Fruit fly (Drosophila melanogaster) whole organism: ENCODE data around the gene ATPsynbeta.

ENCODE experiments used
- CG8478 ChIP-seq: fragments of >200 bp; optimal IDR thresholded peaks from 2 replicates; lab custom pipeline; 2018; ENCODE audit warnings: inconsistent platforms
- Dll ChIP-seq: fragments of >200 bp; optimal IDR thresholded peaks from 2 replicates; lab custom pipeline; 2017
- psq ChIP-seq: fragments of >200 bp; optimal IDR thresholded peaks from 2 replicates; lab custom pipeline; 2017
- usp ChIP-seq: fragments of >200 bp; optimal IDR thresholded peaks from 2 replicates; lab custom pipeline; 2017; ENCODE audit warnings: missing biosample characterization, missing genetic modification characterization, mixed read lengths

- no peak for TF ChIP-seq usp (GFP tag; lab: Kevin White, UChicago)
- no peak for TF ChIP-seq psq (lab: Kevin White, UChicago)
- no peak for TF ChIP-seq CG8478
- no peak for TF ChIP-seq Dll
Measured at dm6 chr4:1064219-1064618, 32.9 kb downstream of the ATPsynbeta start.
